Worm (Caenorhabditis elegans) whole organism, L3 larva: Measurements from ENCODE around the gene grl-20.

Experiments
- R02D3.7 ChIP-seq: fragments of 150-350 bp; optimal IDR thresholded peaks from 2 replicates; lab custom pipeline; 2014; ENCODE audit warnings: missing biosample characterization, missing genetic modification characterization
- aly-2 ChIP-seq: fragments of 150-350 bp; optimal IDR thresholded peaks from 2 replicates; lab custom pipeline; 2014; ENCODE audit warnings: missing biosample characterization, missing genetic modification characterization
- ama-1 ChIP-seq: fragments of 150-350 bp; optimal IDR thresholded peaks from 2 replicates; lab custom pipeline; 2018
- ceh-16 ChIP-seq: sonication (generic microtip); optimal IDR thresholded peaks from 2 replicates; lab custom pipeline; 2017; ENCODE audit warnings: missing biosample characterization, missing genetic modification characterization
- ceh-28 ChIP-seq: fragments of 150-350 bp; optimal IDR thresholded peaks from 2 replicates; lab custom pipeline; 2014; ENCODE audit warnings: missing biosample characterization, missing genetic modification reagents, missing genetic modification characterization
- ceh-82 ChIP-seq: fragments of 150-350 bp; optimal IDR thresholded peaks from 2 replicates; lab custom pipeline; 2014; ENCODE audit warnings: missing biosample characterization, missing genetic modification characterization
- ceh-9 ChIP-seq: sonication (generic microtip); optimal IDR thresholded peaks from 2 replicates; lab custom pipeline; 2018; ENCODE audit warnings: missing biosample characterization, missing genetic modification characterization
- daf-12 ChIP-seq: fragments of 150-350 bp; optimal IDR thresholded peaks from 2 replicates; lab custom pipeline; 2014; ENCODE audit warnings: missing biosample characterization, missing genetic modification reagents, missing genetic modification characterization
- egl-5 ChIP-seq: fragments of 150-350 bp; optimal IDR thresholded peaks from 2 replicates; lab custom pipeline; 2017; ENCODE audit warnings: missing biosample characterization, missing genetic modification reagents, missing genetic modification characterization, inconsistent platforms
- elt-1 ChIP-seq: fragments of 150-350 bp; optimal IDR thresholded peaks from 2 replicates; lab custom pipeline; 2014; ENCODE audit warnings: missing biosample characterization, missing genetic modification characterization
- elt-3 ChIP-seq, 3 experiments: fragments of 150-350 bp in 1 of 3; sonication (generic microtip) in 2 of 3; optimal IDR thresholded peaks; 2 replicates in 2 of 3; 4 replicates in 1 of 3; lab custom pipeline; 2014 to 2017; ENCODE audit warnings: missing biosample characterization in 3 of 3, missing genetic modification characterization in 3 of 3
- fkh-10 ChIP-seq: sonication (generic microtip); optimal IDR thresholded peaks from 2 replicates; lab custom pipeline; 2017; ENCODE audit warnings: missing biosample characterization, missing genetic modification reagents, missing genetic modification characterization
- hmg-11 ChIP-seq: sonication (generic microtip); optimal IDR thresholded peaks from 2 replicates; lab custom pipeline; 2016; ENCODE audit warnings: missing genetic modification characterization, missing compliant biosample characterization
- jun-1 ChIP-seq: fragments of 150-350 bp; optimal IDR thresholded peaks from 2 replicates; lab custom pipeline; 2014; ENCODE audit warnings: missing biosample characterization, missing genetic modification reagents, missing genetic modification characterization
- lin-15B ChIP-seq: fragments of 150-350 bp; optimal IDR thresholded peaks from 2 replicates; lab custom pipeline; 2014; ENCODE audit warnings: missing biosample characterization, missing genetic modification characterization
- lsy-12 ChIP-seq: sonication (generic microtip); optimal IDR thresholded peaks from 2 replicates; lab custom pipeline; 2016; ENCODE audit warnings: mild to moderate bottlenecking, missing genetic modification characterization, missing compliant biosample characterization
- mdl-1 ChIP-seq: fragments of 150-350 bp; optimal IDR thresholded peaks from 2 replicates; lab custom pipeline; 2014; ENCODE audit warnings: missing biosample characterization, missing genetic modification characterization
- mml-1 ChIP-seq: fragments of 150-350 bp; sonication (generic microtip); optimal IDR thresholded peaks from 3 replicates; lab custom pipeline; 2014; ENCODE audit warnings: missing biosample characterization, missing genetic modification characterization
- nfya-1 ChIP-seq: sonication (generic microtip); optimal IDR thresholded peaks from 2 replicates; lab custom pipeline; 2017; ENCODE audit warnings: missing genetic modification characterization, mild to moderate bottlenecking, missing compliant biosample characterization, antibody characterized with exemption, moderate library complexity; ENCODE audit not compliant: insufficient read depth
- nhr-11 ChIP-seq: fragments of 150-350 bp; optimal IDR thresholded peaks from 2 replicates; lab custom pipeline; 2014; ENCODE audit warnings: missing biosample characterization, missing genetic modification characterization
- nhr-12 ChIP-seq: fragments of 150-350 bp; optimal IDR thresholded peaks from 2 replicates; lab custom pipeline; 2014; ENCODE audit warnings: missing biosample characterization, missing genetic modification characterization
- nhr-23 ChIP-seq: fragments of 150-350 bp; optimal IDR thresholded peaks from 2 replicates; lab custom pipeline; 2014; ENCODE audit warnings: missing biosample characterization, missing genetic modification reagents, missing genetic modification characterization
- nhr-25 ChIP-seq: sonication (generic microtip); optimal IDR thresholded peaks from 2 replicates; lab custom pipeline; 2017; ENCODE audit warnings: missing biosample characterization, missing genetic modification characterization
- nhr-28 ChIP-seq: fragments of 150-350 bp; optimal IDR thresholded peaks from 2 replicates; lab custom pipeline; 2014; ENCODE audit warnings: missing biosample characterization, missing genetic modification characterization
- nhr-43 ChIP-seq: sonication (generic microtip); optimal IDR thresholded peaks from 2 replicates; lab custom pipeline; 2016; ENCODE audit warnings: mild to moderate bottlenecking, missing genetic modification characterization, missing compliant biosample characterization; ENCODE audit not compliant: poor library complexity, severe bottlenecking
- nhr-67 ChIP-seq: fragments of 150-350 bp; optimal IDR thresholded peaks from 2 replicates; lab custom pipeline; 2014; ENCODE audit warnings: missing biosample characterization, missing genetic modification characterization
- nhr-76 ChIP-seq: fragments of 150-350 bp; sonication (generic microtip); optimal IDR thresholded peaks from 5 replicates; lab custom pipeline; 2014; ENCODE audit warnings: missing biosample characterization, missing genetic modification characterization
- nhr-77 ChIP-seq: fragments of 150-350 bp; optimal IDR thresholded peaks from 2 replicates; lab custom pipeline; 2014; ENCODE audit warnings: missing biosample characterization, missing genetic modification characterization
- pqm-1 ChIP-seq: fragments of 150-350 bp; optimal IDR thresholded peaks from 2 replicates; lab custom pipeline; 2017; ENCODE audit warnings: missing biosample characterization, missing genetic modification characterization, inconsistent platforms
- sea-2 ChIP-seq: fragments of 150-350 bp; sonication (generic microtip); optimal IDR thresholded peaks from 4 replicates; lab custom pipeline; 2014; ENCODE audit warnings: missing biosample characterization, missing genetic modification reagents, missing genetic modification characterization
- skn-1 ChIP-seq: fragments of 150-350 bp; optimal IDR thresholded peaks from 2 replicates; lab custom pipeline; 2014; ENCODE audit warnings: missing biosample characterization, missing genetic modification characterization
- snpc-4 ChIP-seq: fragments of 150-350 bp; optimal IDR thresholded peaks from 2 replicates; lab custom pipeline; 2014; ENCODE audit warnings: missing biosample characterization, missing genetic modification characterization
- tbx-2 ChIP-seq: sonication (generic microtip); optimal IDR thresholded peaks from 2 replicates; lab custom pipeline; 2016; ENCODE audit warnings: mild to moderate bottlenecking, missing genetic modification characterization, missing compliant biosample characterization
- unc-62 ChIP-seq: fragments of 150-350 bp; sonication (generic microtip); optimal IDR thresholded peaks from 4 replicates; lab custom pipeline; 2014; ENCODE audit warnings: missing biosample characterization, missing genetic modification reagents, missing genetic modification characterization
- zag-1 ChIP-seq: fragments of 150-350 bp; optimal IDR thresholded peaks from 2 replicates; lab custom pipeline; 2014; ENCODE audit warnings: missing biosample characterization, missing genetic modification characterization

grl-20 gene

DNA sequence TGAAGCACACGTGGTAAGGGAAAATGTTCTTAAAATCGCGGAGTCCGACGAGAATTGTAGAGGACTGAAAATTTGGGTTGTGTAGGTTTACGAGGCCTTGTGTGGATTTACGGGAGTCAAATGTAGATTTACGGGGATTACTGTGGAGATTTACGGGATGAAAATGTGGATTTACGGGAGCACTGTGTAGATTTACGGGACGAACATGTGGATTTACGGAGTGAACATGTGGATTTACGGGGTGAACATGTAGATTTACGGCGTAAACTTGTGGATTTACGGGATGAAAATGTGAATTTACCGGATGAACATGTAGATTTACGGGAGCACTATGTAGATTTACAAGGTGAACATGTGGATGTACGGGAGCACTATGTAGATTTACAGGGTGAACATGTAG is 27.6 kb upstream of the grl-20 start:
- no peak for TF ChIP-seq lin-15B (tag; lab: Kevin White, UChicago)
- no peak for TF ChIP-seq nhr-76 (tag; lab: Kevin White, UChicago)

DNA sequence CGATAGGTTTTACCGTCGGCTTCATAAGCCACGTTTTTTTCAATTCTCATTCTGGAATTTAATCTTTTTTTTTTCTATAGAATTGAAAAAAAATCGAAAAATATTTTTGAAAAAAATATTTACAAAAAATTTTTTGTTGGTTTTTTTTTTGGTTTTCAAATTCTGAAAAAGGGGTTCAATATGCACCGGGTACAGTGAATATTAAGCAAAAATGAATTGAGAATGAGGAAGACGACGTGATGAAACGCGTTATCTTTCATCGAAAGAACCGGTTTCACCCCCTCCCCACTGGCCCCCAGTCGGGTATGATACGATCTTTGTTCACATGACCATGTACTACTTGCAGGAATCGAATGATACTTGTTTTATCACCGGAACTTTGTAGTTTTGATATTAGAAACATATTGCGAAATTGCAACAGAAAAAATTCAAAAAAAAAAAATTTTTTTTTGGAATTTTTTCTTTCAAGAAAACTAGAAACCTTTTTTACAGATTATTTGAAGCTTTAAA is 20.6 kb upstream of the grl-20 start, which contains the start of gene C54E4.5:
Gene C54E4.5, minus strand, starts transcription at position 51 of the 510 bp plus-strand sequence.
- TF ChIP-seq mdl-1 (tag; lab: Kevin White, UChicago), result no peak
- TF ChIP-seq egl-5, result no peak
- TF ChIP-seq nhr-23 (tag; lab: Kevin White, UChicago), result peak; percentile 87
- peak; percentile 78 for TF ChIP-seq nhr-43 (tag; lab: Kevin White, UChicago)
- peak; percentile 69 for TF ChIP-seq nhr-25
- peak; percentile 16 for TF ChIP-seq ceh-28 (tag; lab: Kevin White, UChicago)
- peak; percentile 68 for TF ChIP-seq elt-1 (tag; lab: Kevin White, UChicago)
- TF ChIP-seq elt-3 (tag; optimal IDR thresholded peaks at IDR 0.05; lab: Kevin White, UChicago), result peak in 1 of 3 experiments; percentile 39

DNA sequence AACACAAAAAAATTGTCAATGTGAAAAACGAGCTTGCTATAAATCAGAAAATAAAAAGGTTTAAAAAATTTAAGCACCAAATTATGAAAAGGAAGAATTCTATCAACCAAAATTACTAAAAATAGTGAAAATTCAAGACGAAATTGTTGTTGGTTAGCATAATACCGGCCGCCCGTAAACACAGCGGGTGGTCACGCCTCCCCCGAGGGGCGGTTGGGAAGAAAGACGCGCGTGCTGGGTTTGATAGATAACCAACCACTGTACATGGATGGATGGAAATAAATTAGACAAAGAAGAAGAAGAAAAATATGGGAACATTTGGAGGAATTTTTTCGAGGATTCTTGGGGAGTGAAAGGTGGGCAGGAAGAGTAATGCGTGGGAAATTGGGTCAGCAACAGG is 13.7 kb upstream of the grl-20 start:
- TF ChIP-seq ceh-28 (tag; lab: Kevin White, UChicago) (no peak), mdl-1 (tag; lab: Kevin White, UChicago) (no peak), nhr-23 (tag; lab: Kevin White, UChicago) (no peak), nhr-12 (tag; lab: Kevin White, UChicago) (no peak), mml-1 (tag; lab: Kevin White, UChicago) (no peak), hmg-11 (no peak), nfya-1 (tag; lab: Kevin White, UChicago) (no peak), R02D3.7 (tag; lab: Kevin White, UChicago) (no peak), egl-5 (no peak), elt-1 (tag; lab: Kevin White, UChicago) (no peak), nhr-76 (tag; lab: Kevin White, UChicago) (no peak), jun-1 (tag; lab: Kevin White, UChicago) (no peak)

DNA sequence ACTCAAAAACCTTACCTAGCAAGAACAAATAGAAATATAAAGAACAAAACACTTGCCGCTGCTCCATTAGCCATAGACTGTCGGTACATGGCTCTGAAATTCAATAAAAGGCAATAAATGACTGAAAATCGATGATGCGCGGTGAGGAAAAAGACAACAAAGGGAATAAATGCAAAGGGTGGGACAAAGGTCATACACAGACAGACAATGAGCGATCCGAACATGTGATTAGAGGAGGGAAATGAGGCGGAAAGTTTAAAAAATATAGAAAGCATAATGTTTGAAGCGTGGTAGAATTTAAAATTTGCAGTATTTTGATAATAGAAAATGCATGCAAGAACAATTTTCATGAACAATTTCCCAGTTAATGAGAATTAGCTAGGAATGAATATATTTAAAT is 11.9 kb upstream of the grl-20 start, which contains the start of gene C54E4.12:
Gene C54E4.12, minus strand, starts transcription at position 101 of the 400 bp plus-strand sequence.
- TF ChIP-seq lsy-12 (tag; lab: Kevin White, UChicago), result no peak
- no peak for TF ChIP-seq tbx-2 (tag; lab: Kevin White, UChicago)
- no peak for TF ChIP-seq daf-12 (tag; lab: Kevin White, UChicago)
- no peak for TF ChIP-seq nhr-12 (tag; lab: Kevin White, UChicago)
- TF ChIP-seq zag-1 (tag; lab: Kevin White, UChicago), result no peak
- no peak for TF ChIP-seq ceh-82 (tag; lab: Kevin White, UChicago)
- TF ChIP-seq jun-1 (tag; lab: Kevin White, UChicago), result no peak
- TF ChIP-seq nhr-76 (tag; lab: Kevin White, UChicago), result no peak
- no peak for TF ChIP-seq ceh-16 (tag; lab: Kevin White, UChicago)
- no peak for TF ChIP-seq nfya-1 (tag; lab: Kevin White, UChicago)
- no peak for TF ChIP-seq pqm-1
- TF ChIP-seq lin-15B (tag; lab: Kevin White, UChicago), result no peak
- TF ChIP-seq ceh-9 (tag; lab: Kevin White, UChicago), result no peak
- TF ChIP-seq nhr-11, result no peak
- no peak for TF ChIP-seq sea-2 (GFP tag; lab: Kevin White, UChicago)
- no peak for TF ChIP-seq snpc-4 (tag; lab: Kevin White, UChicago)
- TF ChIP-seq, all 47 proteins: peak for 0

DNA sequence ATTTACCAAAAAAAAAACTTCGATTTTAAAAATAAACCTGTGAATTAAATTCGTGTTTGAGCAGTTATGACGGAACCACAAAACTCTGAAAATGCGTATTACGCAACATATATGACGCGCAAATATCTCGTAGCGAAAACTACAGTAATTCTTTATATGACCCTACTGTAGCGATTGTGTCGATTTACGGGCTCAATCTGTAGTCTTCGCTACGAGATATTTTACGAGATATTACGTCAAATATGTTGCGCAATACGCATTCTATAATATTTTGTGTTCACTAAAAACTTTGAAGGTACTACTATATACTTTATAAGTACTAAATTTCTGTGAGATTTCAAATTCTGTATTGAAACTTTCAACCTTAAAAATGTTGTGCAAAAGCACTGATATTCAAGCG is 8.8 kb upstream of the grl-20 start:
- TF ChIP-seq unc-62 (GFP tag; lab: Kevin White, UChicago) (no peak), nfya-1 (tag; lab: Kevin White, UChicago) (no peak), sea-2 (GFP tag; lab: Kevin White, UChicago) (no peak), daf-12 (tag; lab: Kevin White, UChicago) (no peak), mdl-1 (tag; lab: Kevin White, UChicago) (no peak), tbx-2 (tag; lab: Kevin White, UChicago) (no peak), nhr-76 (tag; lab: Kevin White, UChicago) (no peak), fkh-10 (GFP tag; lab: Kevin White, UChicago) (no peak), nhr-28 (tag; lab: Kevin White, UChicago) (no peak), ama-1 (no peak), mml-1 (tag; lab: Kevin White, UChicago) (no peak), elt-1 (tag; lab: Kevin White, UChicago) (no peak), hmg-11 (no peak), lsy-12 (tag; lab: Kevin White, UChicago) (no peak), skn-1 (no peak), nhr-77 (tag; lab: Kevin White, UChicago) (no peak), nhr-67 (tag; lab: Kevin White, UChicago) (no peak), ceh-9 (tag; lab: Kevin White, UChicago) (no peak), ceh-28 (tag; lab: Kevin White, UChicago) (no peak), aly-2 (no peak)
